Worm (Caenorhabditis elegans): ENCODE measurements around the gene lag-2.

lag-2 gene

ce11 chrV:3156786-3157185 lies 31.4 kb upstream of the lag-2 start, which contains the start of gene exh-1:
exh-1 (plus strand) TSS chrV:3157086.
- TF ChIP-seq tbx-37 (GFP tag; conservative IDR thresholded peaks at IDR 0.05) (no peak), ceh-13 (GFP tag; optimal IDR thresholded peaks at IDR 0.05) (no peak), pes-1 (GFP tag; IDR thresholded peaks at IDR 0.05) (no peak), flt-1 (GFP tag; IDR thresholded peaks at IDR 0.05) (no peak), hnd-1 (tag; optimal IDR thresholded peaks at IDR 0.05) (no peak), scrt-1 (GFP tag; IDR thresholded peaks at IDR 0.05) (no peak), sea-1 (GFP tag; conservative IDR thresholded peaks at IDR 0.05) (no peak), tbx-11 (GFP tag; IDR thresholded peaks at IDR 0.05) (no peak), ama-1 (optimal IDR thresholded peaks at IDR 0.05) (no peak), ceh-36 (tag; optimal IDR thresholded peaks at IDR 0.05) (no peak), F13C5.2 (tag; optimal IDR thresholded peaks at IDR 0.05) (no peak), hmg-4 (GFP tag; optimal IDR thresholded peaks at IDR 0.05) (no peak)

ce11 chrV:3158379-3158778 lies 29.8 kb upstream of the lag-2 start:
- TF ChIP-seq sea-1 (GFP tag; conservative IDR thresholded peaks at IDR 0.05) (no peak), tbx-37 (GFP tag; conservative IDR thresholded peaks at IDR 0.05) (no peak), hnd-1 (tag; optimal IDR thresholded peaks at IDR 0.05) (no peak), B0310.2 (tag; optimal IDR thresholded peaks at IDR 0.05) (no peak), tra-4 (tag; optimal IDR thresholded peaks at IDR 0.05) (no peak), flt-1 (GFP tag; IDR thresholded peaks at IDR 0.05) (no peak), aly-1 (tag; optimal IDR thresholded peaks at IDR 0.05) (no peak), ceh-36 (tag; optimal IDR thresholded peaks at IDR 0.05) (no peak), hmg-4 (GFP tag; optimal IDR thresholded peaks at IDR 0.05) (no peak)

- TF ChIP-seq ceh-36 (tag; optimal IDR thresholded peaks at IDR 0.05) = no peak
- TF ChIP-seq aly-1 (tag; optimal IDR thresholded peaks at IDR 0.05) = no peak
- TF ChIP-seq sea-1 (GFP tag; conservative IDR thresholded peaks at IDR 0.05) = no peak
- TF ChIP-seq scrt-1 (GFP tag; IDR thresholded peaks at IDR 0.05) = no peak
- TF ChIP-seq flt-1 (GFP tag; IDR thresholded peaks at IDR 0.05) = no peak
- TF ChIP-seq ceh-13 (GFP tag; optimal IDR thresholded peaks at IDR 0.05) = no peak
- no peak for TF ChIP-seq tra-4 (tag; optimal IDR thresholded peaks at IDR 0.05)
- no peak for TF ChIP-seq ets-7 (tag; optimal IDR thresholded peaks at IDR 0.05)
Measured at ce11 chrV:3159252-3159651, 28.9 kb upstream of the lag-2 start, which contains the start of gene C36C5.12. C36C5.12 (minus strand) TSS chrV:3159352.

ce11 chrV:3162299-3162698 lies 25.8 kb upstream of the lag-2 start:
- no peak for TF ChIP-seq scrt-1 (GFP tag; IDR thresholded peaks at IDR 0.05)
- TF ChIP-seq tbx-37 (GFP tag; conservative IDR thresholded peaks at IDR 0.05) = no peak
- TF ChIP-seq tra-4 (tag; optimal IDR thresholded peaks at IDR 0.05) = no peak
- no peak for TF ChIP-seq hnd-1 (tag; optimal IDR thresholded peaks at IDR 0.05)
- no peak for TF ChIP-seq flt-1 (GFP tag; IDR thresholded peaks at IDR 0.05)
- no peak for TF ChIP-seq aly-1 (tag; optimal IDR thresholded peaks at IDR 0.05)
- TF ChIP-seq B0310.2 (tag; optimal IDR thresholded peaks at IDR 0.05) = no peak
- TF ChIP-seq ceh-13 (GFP tag; optimal IDR thresholded peaks at IDR 0.05) = no peak
- TF ChIP-seq ama-1 (optimal IDR thresholded peaks at IDR 0.05) = no peak
- TF ChIP-seq pes-1 (GFP tag; IDR thresholded peaks at IDR 0.05) = no peak
- no peak for TF ChIP-seq ets-7 (tag; optimal IDR thresholded peaks at IDR 0.05)
- no peak for TF ChIP-seq hmg-4 (GFP tag; optimal IDR thresholded peaks at IDR 0.05)
- no peak for TF ChIP-seq tbx-11 (GFP tag; IDR thresholded peaks at IDR 0.05)
- TF ChIP-seq hmbx-1 (tag; optimal IDR thresholded peaks at IDR 0.05) = no peak
- TF ChIP-seq sea-1 (GFP tag; conservative IDR thresholded peaks at IDR 0.05) = no peak
- no peak for TF ChIP-seq F13C5.2 (tag; optimal IDR thresholded peaks at IDR 0.05)
- no peak for TF ChIP-seq ceh-36 (tag; optimal IDR thresholded peaks at IDR 0.05)

ce11 chrV:3163143-3163542 lies 25.0 kb upstream of the lag-2 start:
- TF ChIP-seq F13C5.2 (tag; optimal IDR thresholded peaks at IDR 0.05) = no peak
- TF ChIP-seq tbx-11 (GFP tag; IDR thresholded peaks at IDR 0.05) = no peak
- no peak for TF ChIP-seq hnd-1 (tag; optimal IDR thresholded peaks at IDR 0.05)
- TF ChIP-seq tbx-37 (GFP tag; conservative IDR thresholded peaks at IDR 0.05) = no peak
- no peak for TF ChIP-seq aly-1 (tag; optimal IDR thresholded peaks at IDR 0.05)
- no peak for TF ChIP-seq pes-1 (GFP tag; IDR thresholded peaks at IDR 0.05)
- no peak for TF ChIP-seq hmg-4 (GFP tag; optimal IDR thresholded peaks at IDR 0.05)
- no peak for TF ChIP-seq scrt-1 (GFP tag; IDR thresholded peaks at IDR 0.05)

ce11 chrV:3165438-3165837 lies 22.7 kb upstream of the lag-2 start, which contains the start of gene C36C5.14:
C36C5.14 (minus strand) TSS chrV:3165538.
- no peak for TF ChIP-seq pes-1 (GFP tag; IDR thresholded peaks at IDR 0.05)
- TF ChIP-seq tbx-11 (GFP tag; IDR thresholded peaks at IDR 0.05) = no peak
- TF ChIP-seq sea-1 (GFP tag; conservative IDR thresholded peaks at IDR 0.05) = no peak
- no peak for TF ChIP-seq tbx-37 (GFP tag; conservative IDR thresholded peaks at IDR 0.05)
- no peak for TF ChIP-seq tra-4 (tag; optimal IDR thresholded peaks at IDR 0.05)
- no peak for TF ChIP-seq F13C5.2 (tag; optimal IDR thresholded peaks at IDR 0.05)
- TF ChIP-seq scrt-1 (GFP tag; IDR thresholded peaks at IDR 0.05) = no peak
- TF ChIP-seq flt-1 (GFP tag; IDR thresholded peaks at IDR 0.05) = no peak

ce11 chrV:3166260-3166659 lies 21.9 kb upstream of the lag-2 start, which contains the start of gene C36C5.4:
C36C5.4 (plus strand) TSS chrV:3166560.
- TF ChIP-seq ets-7 (tag; optimal IDR thresholded peaks at IDR 0.05) (no peak), tbx-37 (GFP tag; conservative IDR thresholded peaks at IDR 0.05) (no peak), scrt-1 (GFP tag; IDR thresholded peaks at IDR 0.05) (no peak), hmbx-1 (tag; optimal IDR thresholded peaks at IDR 0.05) (no peak), ama-1 (optimal IDR thresholded peaks at IDR 0.05) (no peak), ceh-13 (GFP tag; optimal IDR thresholded peaks at IDR 0.05) (no peak), ceh-36 (tag; optimal IDR thresholded peaks at IDR 0.05) (no peak), aly-1 (tag; optimal IDR thresholded peaks at IDR 0.05) (no peak), F13C5.2 (tag; optimal IDR thresholded peaks at IDR 0.05) (no peak), hnd-1 (tag; optimal IDR thresholded peaks at IDR 0.05) (no peak), pes-1 (GFP tag; IDR thresholded peaks at IDR 0.05) (no peak), tbx-11 (GFP tag; IDR thresholded peaks at IDR 0.05) (no peak), flt-1 (GFP tag; IDR thresholded peaks at IDR 0.05) (no peak), B0310.2 (tag; optimal IDR thresholded peaks at IDR 0.05) (no peak), sea-1 (GFP tag; conservative IDR thresholded peaks at IDR 0.05) (no peak)

ce11 chrV:3168650-3169049 lies 19.5 kb upstream of the lag-2 start, which contains the start of gene C36C5.15:
C36C5.15 (minus strand) TSS chrV:3168750.
- TF ChIP-seq F13C5.2 (tag; optimal IDR thresholded peaks at IDR 0.05) (no peak), hnd-1 (tag; optimal IDR thresholded peaks at IDR 0.05) (no peak)
